Fruit fly (Drosophila melanogaster) whole organism, wandering third instar larva: ENCODE measurements around the gene CG14613.

ENCODE experiments used
- Hr78 ChIP-seq: fragments of >200 bp; optimal IDR thresholded peaks from 2 replicates; lab custom pipeline; 2017; ENCODE audit warnings: missing biosample characterization, missing genetic modification characterization
- OdsH ChIP-seq: fragments of 200-800 bp; sonication (Bioruptor generic); optimal IDR thresholded peaks from 2 replicates; lab custom pipeline; 2016; ENCODE audit warnings: missing biosample characterization, mild to moderate bottlenecking, missing genetic modification characterization
- Sp1 ChIP-seq: fragments of 200-800 bp; sonication (Bioruptor generic); optimal IDR thresholded peaks from 3 replicates; lab custom pipeline; 2019; ENCODE audit warnings: missing biosample characterization, mild to moderate bottlenecking, missing genetic modification characterization, moderate library complexity
- brk ChIP-seq: fragments of 200-800 bp; sonication (Bioruptor generic); optimal IDR thresholded peaks from 2 replicates; lab custom pipeline; 2016; ENCODE audit warnings: missing biosample characterization, mild to moderate bottlenecking, missing genetic modification characterization
- sage ChIP-seq: fragments of 200-800 bp; sonication (Bioruptor generic); optimal IDR thresholded peaks from 2 replicates; lab custom pipeline; 2016; ENCODE audit warnings: missing biosample characterization, mild to moderate bottlenecking, missing genetic modification characterization
- usp ChIP-seq: fragments of >200 bp; optimal IDR thresholded peaks from 2 replicates; lab custom pipeline; 2017; ENCODE audit warnings: missing biosample characterization, missing genetic modification characterization

DNA sequence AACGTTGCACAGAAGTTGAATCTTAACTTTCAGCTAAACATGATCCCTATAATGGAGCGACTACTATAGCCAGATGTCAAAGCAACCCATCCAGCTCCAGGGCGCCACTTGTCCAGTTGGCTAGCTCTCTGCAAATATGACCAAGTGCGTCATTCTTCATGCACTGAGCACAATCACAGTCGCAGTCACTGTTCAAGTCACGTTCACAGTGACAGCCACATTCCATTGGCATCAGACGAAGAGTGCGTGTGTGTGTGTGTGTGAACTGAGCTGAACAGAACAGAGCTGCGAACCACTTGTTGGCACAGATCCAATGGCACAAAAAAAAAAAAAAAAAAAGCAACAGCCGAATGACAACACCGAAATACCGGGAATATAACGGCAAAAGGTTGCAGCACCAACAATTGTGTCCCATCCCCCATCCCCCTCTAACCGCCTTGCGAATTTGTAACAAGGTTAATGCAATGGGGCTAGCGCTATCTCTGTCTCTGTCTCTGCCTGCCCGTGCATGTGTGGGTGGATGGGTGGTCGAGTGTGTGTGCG lies 10.5 kb downstream of the CG14613 start:
- no peak for TF ChIP-seq brk (GFP tag; lab: Kevin White, UChicago)
- no peak for TF ChIP-seq sage
- TF ChIP-seq Hr78 (GFP tag; lab: Kevin White, UChicago), result no peak
- TF ChIP-seq usp (GFP tag; lab: Kevin White, UChicago), result no peak
- TF ChIP-seq OdsH, result no peak
- TF ChIP-seq Sp1 (GFP tag; lab: Kevin White, UChicago), result no peak
